Fruit fly (Drosophila melanogaster) whole organism, embryonic: ENCODE results near the gene Tim8.

Source experiments
- CG10959 ChIP-seq: fragments of 200-800 bp; sonication (Bioruptor generic); IDR thresholded peaks from 2 replicates; pipeline ENCODE4 v1.3.6; 2022; ENCODE audit warnings: missing biosample characterization, missing genetic modification characterization
- CG11456 ChIP-seq: fragments of 200-800 bp; sonication (Bioruptor generic); IDR thresholded peaks from 3 replicates; pipeline ENCODE4 v1.3.6; 2022; ENCODE audit warnings: missing biosample characterization, missing genetic modification characterization
- CG11695 ChIP-seq: fragments of 200-800 bp; sonication (Bioruptor generic); IDR thresholded peaks from 3 replicates; pipeline ENCODE4 v1.3.6; 2022; ENCODE audit warnings: missing biosample characterization, missing genetic modification characterization
- CG13296 ChIP-seq: fragments of 200-800 bp; sonication (Bioruptor generic); optimal IDR thresholded peaks from 3 replicates; lab custom pipeline; 2018; ENCODE audit warnings: missing biosample characterization, mild to moderate bottlenecking, missing genetic modification characterization
- CG13424 ChIP-seq: fragments of 200-800 bp; sonication (Bioruptor generic); optimal IDR thresholded peaks from 2 replicates; lab custom pipeline; 2019; ENCODE audit warnings: missing biosample characterization, mild to moderate bottlenecking, missing genetic modification characterization, moderate library complexity
- CG13624 ChIP-seq: fragments of 200-800 bp; sonication (Bioruptor generic); optimal IDR thresholded peaks from 2 replicates; lab custom pipeline; 2016; ENCODE audit warnings: missing biosample characterization, missing genetic modification characterization
- CG16813 ChIP-seq: fragments of 200-800 bp; sonication (Bioruptor generic); IDR thresholded peaks from 3 replicates; pipeline ENCODE4 v1.3.6; 2022; ENCODE audit warnings: missing biosample characterization, missing genetic modification characterization; ENCODE audit not compliant: partially characterized antibody
- CG17612 ChIP-seq: fragments of 200-800 bp; sonication (Bioruptor generic); IDR thresholded peaks from 2 replicates; pipeline ENCODE4 v1.3.6; 2022; ENCODE audit warnings: missing biosample characterization, missing genetic modification characterization
- CG1792 ChIP-seq: fragments of 200-800 bp; sonication (Bioruptor generic); optimal IDR thresholded peaks from 2 replicates; lab custom pipeline; 2016; ENCODE audit warnings: missing biosample characterization, missing genetic modification characterization
- CG4424 ChIP-seq: fragments of 200-800 bp; sonication (Bioruptor generic); optimal IDR thresholded peaks from 3 replicates; lab custom pipeline; 2016; ENCODE audit warnings: missing biosample characterization, missing genetic modification characterization
- CG6175 ChIP-seq: fragments of 200-800 bp; sonication (Bioruptor generic); IDR thresholded peaks from 3 replicates; pipeline ENCODE4 v1.3.6; 2022; ENCODE audit warnings: missing biosample characterization, missing genetic modification characterization
- CG6689 ChIP-seq: fragments of 200-800 bp; sonication (Bioruptor generic); IDR thresholded peaks from 2 replicates; pipeline ENCODE4 v1.3.6; 2022; ENCODE audit warnings: missing biosample characterization, missing genetic modification characterization
- CG9932 ChIP-seq: fragments of 200-800 bp; sonication (Bioruptor generic); IDR thresholded peaks from 2 replicates; pipeline ENCODE4 v1.3.6; 2022; ENCODE audit warnings: missing biosample characterization, missing genetic modification characterization
- Camta ChIP-seq: fragments of 200-800 bp; sonication (Bioruptor generic); optimal IDR thresholded peaks from 2 replicates; lab custom pipeline; 2016; ENCODE audit warnings: missing biosample characterization, missing genetic modification characterization
- D19A ChIP-seq: fragments of 200-800 bp; optimal IDR thresholded peaks from 3 replicates; lab custom pipeline; 2019; ENCODE audit warnings: missing biosample characterization, mild to moderate bottlenecking, missing genetic modification characterization, moderate library complexity
- Dbx ChIP-seq: fragments of 200-800 bp; sonication (Bioruptor generic); IDR thresholded peaks from 3 replicates; pipeline ENCODE4 v1.3.6; 2022; ENCODE audit warnings: missing biosample characterization, missing genetic modification characterization
- Dip3 ChIP-seq: fragments of 200-800 bp; sonication (Bioruptor generic); optimal IDR thresholded peaks from 3 replicates; lab custom pipeline; 2016; ENCODE audit warnings: missing biosample characterization, missing genetic modification characterization
- Dref ChIP-seq: fragments of 200-800 bp; sonication (Bioruptor generic); IDR thresholded peaks from 2 replicates; pipeline ENCODE4 v1.3.6; 2022; ENCODE audit warnings: missing biosample characterization, missing genetic modification characterization
- Ets97D ChIP-seq: fragments of 200-800 bp; sonication (Bioruptor generic); optimal IDR thresholded peaks from 3 replicates; lab custom pipeline; 2016; ENCODE audit warnings: missing biosample characterization, missing genetic modification characterization
- GATAe ChIP-seq: fragments of 200-800 bp; sonication (Bioruptor generic); conservative IDR thresholded peaks from 2 replicates; pipeline ENCODE4 v1.3.6; 2022; ENCODE audit warnings: missing biosample characterization, missing genetic modification characterization
- H2.0 ChIP-seq: fragments of 200-800 bp; sonication (Bioruptor generic); IDR thresholded peaks from 2 replicates; pipeline ENCODE4 v1.3.6; 2022; ENCODE audit warnings: missing biosample characterization, missing genetic modification characterization
- Hsf ChIP-seq: fragments of 200-800 bp; sonication (Bioruptor generic); optimal IDR thresholded peaks from 3 replicates; lab custom pipeline; 2016; ENCODE audit warnings: missing biosample characterization, missing genetic modification characterization
- Max ChIP-seq: fragments of 200-800 bp; sonication (Bioruptor generic); optimal IDR thresholded peaks from 2 replicates; lab custom pipeline; 2016; ENCODE audit warnings: missing biosample characterization, mild to moderate bottlenecking, missing genetic modification characterization
- Myb ChIP-seq: fragments of 200-800 bp; sonication (Bioruptor generic); optimal IDR thresholded peaks from 2 replicates; lab custom pipeline; 2016; ENCODE audit warnings: missing biosample characterization, missing genetic modification characterization
- Nf-YA ChIP-seq: fragments of 200-800 bp; sonication (Bioruptor generic); IDR thresholded peaks from 2 replicates; pipeline ENCODE4 v1.3.6; 2022; ENCODE audit warnings: missing biosample characterization, missing genetic modification characterization
- Nf-YB ChIP-seq: fragments of 200-800 bp; sonication (Bioruptor generic); optimal IDR thresholded peaks from 3 replicates; lab custom pipeline; 2019; ENCODE audit warnings: missing biosample characterization, mild to moderate bottlenecking, missing genetic modification characterization, moderate library complexity
- Nf-YC ChIP-seq: fragments of 200-800 bp; optimal IDR thresholded peaks from 3 replicates; lab custom pipeline; 2019; ENCODE audit warnings: missing biosample characterization, mild to moderate bottlenecking, missing genetic modification characterization, moderate library complexity
- Oaz ChIP-seq: fragments of 200-800 bp; sonication (Bioruptor generic); IDR thresholded peaks from 2 replicates; pipeline ENCODE4 v1.3.6; 2022; ENCODE audit warnings: missing biosample characterization, missing genetic modification characterization
- PHDP ChIP-seq: fragments of 200-800 bp; sonication (Bioruptor generic); optimal IDR thresholded peaks from 3 replicates; lab custom pipeline; 2018; ENCODE audit warnings: missing biosample characterization, mild to moderate bottlenecking, missing genetic modification characterization, moderate library complexity
- Ssrp ChIP-seq: fragments of 200-800 bp; sonication (Bioruptor generic); optimal IDR thresholded peaks from 2 replicates; lab custom pipeline; 2018; ENCODE audit warnings: missing biosample characterization, mild to moderate bottlenecking, missing genetic modification characterization, moderate library complexity
- ab ChIP-seq: fragments of 200-800 bp; sonication (Bioruptor generic); optimal IDR thresholded peaks from 2 replicates; lab custom pipeline; 2016; ENCODE audit warnings: missing biosample characterization, missing genetic modification characterization
- cad ChIP-seq: fragments of >200 bp; optimal IDR thresholded peaks from 2 replicates; lab custom pipeline; 2017; ENCODE audit warnings: missing biosample characterization, missing genetic modification characterization
- cas ChIP-seq: fragments of 200-800 bp; sonication (Bioruptor generic); IDR thresholded peaks from 2 replicates; pipeline ENCODE4 v1.3.6; 2022; ENCODE audit warnings: missing biosample characterization, missing genetic modification characterization
- corto ChIP-seq: fragments of 200-800 bp; sonication (Bioruptor generic); optimal IDR thresholded peaks from 2 replicates; lab custom pipeline; 2016; ENCODE audit warnings: missing biosample characterization, mild to moderate bottlenecking, missing genetic modification characterization, moderate library complexity
- crc ChIP-seq: fragments of 200-800 bp; sonication (Bioruptor generic); optimal IDR thresholded peaks from 2 replicates; lab custom pipeline; 2016; ENCODE audit warnings: missing biosample characterization, missing genetic modification characterization
- dpn ChIP-seq, 2 experiments: fragments of 200-800 bp; sonication (Bioruptor generic); optimal IDR thresholded peaks; 3 replicates each; lab custom pipeline; 2016; ENCODE audit warnings: missing biosample characterization in 2 of 2, missing genetic modification characterization in 2 of 2
- hb ChIP-seq: fragments of 200-800 bp; sonication (Bioruptor generic); IDR thresholded peaks from 3 replicates; pipeline ENCODE4 v1.3.6; 2022; ENCODE audit warnings: missing biosample characterization, missing genetic modification characterization; ENCODE audit not compliant: partially characterized antibody
- insv ChIP-seq, 2 experiments: fragments of 200-800 bp; sonication (Bioruptor generic); optimal IDR thresholded peaks; 3 replicates each; lab custom pipeline; 2016 to 2018; ENCODE audit warnings: missing biosample characterization in 2 of 2, missing genetic modification characterization in 2 of 2
- ken ChIP-seq: fragments of 200-800 bp; sonication (Bioruptor generic); IDR thresholded peaks from 3 replicates; pipeline ENCODE4 v1.3.6; 2022; ENCODE audit warnings: missing biosample characterization, missing genetic modification characterization
- klu ChIP-seq: fragments of 200-800 bp; sonication (Bioruptor generic); IDR thresholded peaks from 2 replicates; pipeline ENCODE4 v1.3.6; 2022; ENCODE audit warnings: missing biosample characterization, missing genetic modification characterization
- mld ChIP-seq: fragments of 200-800 bp; sonication (Bioruptor generic); IDR thresholded peaks from 3 replicates; pipeline ENCODE4 v1.3.6; 2022; ENCODE audit warnings: missing biosample characterization, missing genetic modification characterization; ENCODE audit not compliant: partially characterized antibody
- nmo ChIP-seq: fragments of 200-800 bp; sonication (Bioruptor generic); optimal IDR thresholded peaks from 2 replicates; lab custom pipeline; 2018; ENCODE audit warnings: missing biosample characterization, mild to moderate bottlenecking, missing genetic modification characterization, moderate library complexity
- nom ChIP-seq: fragments of 200-800 bp; sonication (Bioruptor generic); optimal IDR thresholded peaks from 2 replicates; lab custom pipeline; 2017; ENCODE audit warnings: missing biosample characterization, missing genetic modification characterization, mild to moderate bottlenecking, moderate library complexity, missing genetic modification reagents
- onecut ChIP-seq: fragments of 200-800 bp; sonication (Bioruptor generic); IDR thresholded peaks from 2 replicates; pipeline ENCODE4 v1.3.6; 2022; ENCODE audit warnings: missing biosample characterization, missing genetic modification characterization
- run ChIP-seq: fragments of 200-800 bp; sonication (Bioruptor generic); optimal IDR thresholded peaks from 3 replicates; lab custom pipeline; 2018; ENCODE audit warnings: missing biosample characterization, mild to moderate bottlenecking, missing genetic modification characterization
- slou ChIP-seq: fragments of 200-800 bp; sonication (Bioruptor generic); optimal IDR thresholded peaks from 3 replicates; lab custom pipeline; 2016; ENCODE audit warnings: missing biosample characterization, missing genetic modification characterization
- slp2 ChIP-seq: fragments of 200-800 bp; sonication (Bioruptor generic); optimal IDR thresholded peaks from 2 replicates; lab custom pipeline; 2016; ENCODE audit warnings: missing biosample characterization, missing genetic modification characterization
- sob ChIP-seq: fragments of 200-800 bp; sonication (Bioruptor generic); IDR thresholded peaks from 2 replicates; pipeline ENCODE4 v1.3.6; 2022; ENCODE audit warnings: missing biosample characterization, missing genetic modification characterization
- twi ChIP-seq: fragments of 200-800 bp; optimal IDR thresholded peaks from 2 replicates; lab custom pipeline; 2019; ENCODE audit warnings: missing biosample characterization, mild to moderate bottlenecking, missing genetic modification characterization, moderate library complexity
- unc-4 ChIP-seq: fragments of 200-800 bp; sonication (Bioruptor generic); IDR thresholded peaks from 2 replicates; pipeline ENCODE4 v1.3.6; 2022; ENCODE audit warnings: missing biosample characterization, missing genetic modification characterization; ENCODE audit not compliant: partially characterized antibody

The Tim8 gene

DNA sequence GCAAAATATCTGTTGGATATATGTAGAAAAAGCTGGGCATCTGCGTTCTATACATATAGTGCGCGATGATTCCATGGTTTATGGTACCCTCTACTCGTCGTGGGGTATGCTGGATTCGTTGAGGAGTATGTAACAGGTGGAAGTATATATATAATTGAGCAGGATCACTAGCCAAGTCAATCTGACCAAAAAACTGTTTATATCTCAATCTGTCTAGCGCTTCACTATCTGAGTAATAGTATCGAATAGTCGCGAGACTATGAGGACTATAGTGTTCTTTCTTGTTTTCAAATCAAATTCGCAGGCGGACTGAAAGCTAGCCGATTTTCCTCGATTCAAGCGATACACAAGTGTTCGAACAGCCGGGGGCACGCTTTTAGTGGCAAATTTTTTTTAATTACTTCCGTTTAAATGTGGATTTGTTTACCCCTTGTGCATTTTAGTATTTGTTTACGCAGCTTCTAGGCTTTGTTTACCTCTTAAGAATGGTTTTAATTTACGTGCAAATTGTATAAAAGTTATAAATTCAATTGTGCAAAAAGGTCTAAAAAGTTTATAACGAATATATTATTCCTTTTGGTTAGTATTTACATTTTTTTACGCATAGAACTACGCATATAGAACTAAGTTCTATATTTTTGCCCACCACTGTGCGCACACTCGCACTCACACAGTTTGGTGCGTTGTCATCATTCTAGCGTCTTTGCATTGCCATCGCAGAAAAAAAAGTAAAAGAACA lies 22.5 kb downstream of the Tim8 start (continued):
- TF ChIP-seq cad (GFP tag; lab: Kevin White, UChicago) (no peak), CG1792 (GFP tag; lab: Kevin White, UChicago) (peak; percentile 70), Dref (GFP tag; lab: Robert Waterston, UW) (0 out of 2 replicates have a peak, but pooled peaks have one; percentile 3), ab (GFP tag; lab: Kevin White, UChicago) (peak; percentile 82), PHDP (tag; lab: Kevin White, UChicago) (peak; percentile 77), GATAe (peak; percentile 50), Hsf (peak; percentile 74), Max (GFP tag; lab: Kevin White, UChicago) (peak; percentile 66), sob (GFP tag; lab: Robert Waterston, UW) (peak; percentile 90), Nf-YC (tag; lab: Kevin White, UChicago) (peak; percentile 65), nom (GFP tag; lab: Kevin White, UChicago) (no peak), D19A (tag; lab: Kevin White, UChicago) (peak; percentile 65), ken (GFP tag; lab: Robert Waterston, UW) (peak; percentile 84), CG11456 (peak; percentile 94), CG17612 (GFP tag; lab: Robert Waterston, UW) (peak; percentile 76), twi (tag; lab: Kevin White, UChicago) (peak; percentile 42), CG6689 (peak; percentile 79), nmo (GFP tag; lab: Kevin White, UChicago) (peak; percentile 83), dpn (GFP tag; optimal IDR thresholded peaks at IDR 0.05; lab: Kevin White, UChicago) (peak; percentile 79 to 87), Nf-YB (GFP tag; lab: Kevin White, UChicago) (peak; percentile 34), CG13424 (tag; lab: Kevin White, UChicago) (peak; percentile 78), CG16813 (GFP tag; lab: Robert Waterston, UW) (no peak), Dip3 (GFP tag; lab: Kevin White, UChicago) (peak; percentile 84), insv (GFP tag; optimal IDR thresholded peaks at IDR 0.05; lab: Kevin White, UChicago) (no peak), Myb (peak; percentile 64), hb (GFP tag; lab: Robert Waterston, UW) (no peak), slp2 (GFP tag; lab: Kevin White, UChicago) (peak; percentile 62), Dbx (GFP tag; lab: Robert Waterston, UW) (peak; percentile 88), run (tag; lab: Kevin White, UChicago) (peak; percentile 39), crc (GFP tag; lab: Kevin White, UChicago) (peak; percentile 58), Ssrp (tag; lab: Kevin White, UChicago) (peak; percentile 62), CG6175 (GFP tag; lab: Robert Waterston, UW) (peak; percentile 82), unc-4 (GFP tag; lab: Robert Waterston, UW) (no peak), CG10959 (GFP tag; lab: Robert Waterston, UW) (peak; percentile 81), slou (GFP tag; lab: Kevin White, UChicago) (peak; percentile 63), Oaz (GFP tag; lab: Robert Waterston, UW) (peak; percentile 63), mld (GFP tag; lab: Robert Waterston, UW) (0 out of 3 replicates have a peak, but pooled peaks have one; percentile 26), Camta (peak; percentile 70), corto (GFP tag; lab: Kevin White, UChicago) (no peak), CG11695 (GFP tag; lab: Robert Waterston, UW) (peak; percentile 72), CG13296 (GFP tag; lab: Kevin White, UChicago) (peak; percentile 75), Nf-YA (GFP tag; lab: Robert Waterston, UW) (peak; percentile 38; the same call in 1 of the 2 replicates), onecut (GFP tag; lab: Robert Waterston, UW) (peak; percentile 62), CG13624 (GFP tag; lab: Kevin White, UChicago) (peak; percentile 85), CG9932 (GFP tag; lab: Robert Waterston, UW) (peak; percentile 91), Ets97D (GFP tag; lab: Kevin White, UChicago) (peak; percentile 58), H2.0 (GFP tag; lab: Robert Waterston, UW) (peak; percentile 86), CG4424 (GFP tag; lab: Kevin White, UChicago) (peak; percentile 57), cas (GFP tag; lab: Robert Waterston, UW) (peak; percentile 61), klu (GFP tag; lab: Robert Waterston, UW) (peak; percentile 77)
